Fruit fly (Drosophila melanogaster) whole organism, wandering third instar larva: ENCODE data around the gene Hsp27.
A peak's percentile ranks its signal among the peaks of the same experiment; 100 is the strongest.

Experiments
- Abd-B ChIP-seq: fragments of >200 bp; optimal IDR thresholded peaks from 2 replicates; lab custom pipeline; 2017; ENCODE audit warnings: missing biosample characterization, missing genetic modification characterization
- CG32264 ChIP-seq: fragments of 200-800 bp; sonication (Bioruptor generic); optimal IDR thresholded peaks from 2 replicates; lab custom pipeline; 2016; ENCODE audit warnings: missing biosample characterization, missing genetic modification characterization
- CG9705 ChIP-seq: fragments of 200-800 bp; sonication (Bioruptor generic); optimal IDR thresholded peaks from 2 replicates; lab custom pipeline; 2018; ENCODE audit warnings: missing biosample characterization, mild to moderate bottlenecking, missing genetic modification characterization
- CrebA ChIP-seq: fragments of 200-800 bp; sonication (Bioruptor generic); optimal IDR thresholded peaks from 2 replicates; lab custom pipeline; 2016; ENCODE audit warnings: missing biosample characterization, mild to moderate bottlenecking, missing genetic modification characterization, borderline replicate concordance
- Dfd ChIP-seq: fragments of >200 bp; optimal IDR thresholded peaks from 2 replicates; lab custom pipeline; 2017; ENCODE audit warnings: missing biosample characterization, missing genetic modification characterization
- Dif ChIP-seq: fragments of 200-275, 200-300 bp; sonication (Bioruptor generic); optimal IDR thresholded peaks from 2 replicates; lab custom pipeline; 2018; ENCODE audit warnings: missing biosample characterization, missing genetic modification characterization; ENCODE audit not compliant: partially characterized antibody
- GATAd ChIP-seq: sonication (Bioruptor generic); optimal IDR thresholded peaks from 2 replicates; lab custom pipeline; 2016; ENCODE audit warnings: missing biosample characterization, missing genetic modification characterization
- HLH106 ChIP-seq: fragments of 200-800 bp; optimal IDR thresholded peaks from 3 replicates; lab custom pipeline; 2019; ENCODE audit warnings: missing biosample characterization, mild to moderate bottlenecking, missing genetic modification characterization, moderate library complexity
- Hr78 ChIP-seq: fragments of >200 bp; optimal IDR thresholded peaks from 2 replicates; lab custom pipeline; 2017; ENCODE audit warnings: missing biosample characterization, missing genetic modification characterization
- Hr83 ChIP-seq: fragments of 200-300 bp; sonication (Bioruptor generic); optimal IDR thresholded peaks from 2 replicates; lab custom pipeline; 2016; ENCODE audit warnings: missing biosample characterization, mild to moderate bottlenecking, missing genetic modification characterization, moderate library complexity; ENCODE audit not compliant: poor library complexity, severe bottlenecking
- Jra ChIP-seq: sonication (Bioruptor generic); optimal IDR thresholded peaks from 2 replicates; lab custom pipeline; 2016; ENCODE audit warnings: missing biosample characterization, missing genetic modification characterization
- Mio ChIP-seq: sonication (Bioruptor generic); optimal IDR thresholded peaks from 2 replicates; lab custom pipeline; 2016; ENCODE audit warnings: missing biosample characterization, missing genetic modification characterization
- Myc ChIP-seq: fragments of >200 bp; optimal IDR thresholded peaks from 2 replicates; lab custom pipeline; 2017
- OdsH ChIP-seq: fragments of 200-800 bp; sonication (Bioruptor generic); optimal IDR thresholded peaks from 2 replicates; lab custom pipeline; 2016; ENCODE audit warnings: missing biosample characterization, mild to moderate bottlenecking, missing genetic modification characterization
- Rel ChIP-seq, 2 experiments: fragments of 200-800 bp; sonication (Bioruptor generic) in 1 of 2; optimal IDR thresholded peaks; 2 replicates in 1 of 2; 3 replicates in 1 of 2; lab custom pipeline; 2016 to 2019; ENCODE audit warnings: mild to moderate bottlenecking in 2 of 2, missing biosample characterization in 2 of 2, missing genetic modification characterization in 2 of 2, moderate library complexity in 1 of 2
- Sp1 ChIP-seq: fragments of 200-800 bp; sonication (Bioruptor generic); optimal IDR thresholded peaks from 3 replicates; lab custom pipeline; 2019; ENCODE audit warnings: missing biosample characterization, mild to moderate bottlenecking, missing genetic modification characterization, moderate library complexity
- Vsx2 ChIP-seq: fragments of 200-300, 225-300 bp; sonication (Bioruptor generic); optimal IDR thresholded peaks from 2 replicates; lab custom pipeline; 2018; ENCODE audit warnings: missing biosample characterization, missing genetic modification characterization; ENCODE audit not compliant: partially characterized antibody
- br ChIP-seq: fragments of 200-800 bp; sonication (Bioruptor generic); optimal IDR thresholded peaks from 2 replicates; lab custom pipeline; 2016; ENCODE audit warnings: missing biosample characterization, missing genetic modification characterization
- brk ChIP-seq: fragments of 200-800 bp; sonication (Bioruptor generic); optimal IDR thresholded peaks from 2 replicates; lab custom pipeline; 2016; ENCODE audit warnings: missing biosample characterization, mild to moderate bottlenecking, missing genetic modification characterization
- dl ChIP-seq, 2 experiments: fragments of 175-275, 200-275 bp in 1 of 2; fragments of 200-275 bp in 1 of 2; sonication (Bioruptor generic); optimal IDR thresholded peaks; lab custom pipeline; 2018; ENCODE audit warnings: mild to moderate bottlenecking in 2 of 2, missing biosample characterization in 2 of 2, missing genetic modification characterization in 2 of 2, moderate library complexity in 2 of 2; ENCODE audit not compliant: partially characterized antibody in 2 of 2, insufficient read depth in 1 of 2
- dmrt93B ChIP-seq: fragments of 200-800 bp; sonication (Bioruptor generic); optimal IDR thresholded peaks from 2 replicates; lab custom pipeline; 2018; ENCODE audit warnings: missing biosample characterization, mild to moderate bottlenecking, missing genetic modification characterization
- dsf ChIP-seq: sonication (Bioruptor generic); optimal IDR thresholded peaks from 2 replicates; lab custom pipeline; 2016; ENCODE audit warnings: missing biosample characterization, missing genetic modification characterization, borderline replicate concordance
- ey ChIP-seq: fragments of 200-800 bp; sonication (Bioruptor generic); optimal IDR thresholded peaks from 2 replicates; lab custom pipeline; 2016; ENCODE audit warnings: missing biosample characterization, missing genetic modification characterization
- foxo ChIP-seq, 2 experiments: fragments of 200-800 bp; sonication (Bioruptor generic); optimal IDR thresholded peaks; 2 replicates in 1 of 2; 3 replicates in 1 of 2; lab custom pipeline; 2016 to 2017; ENCODE audit warnings: missing biosample characterization in 2 of 2, missing genetic modification characterization in 2 of 2
- fru ChIP-seq: fragments of 200-800 bp; sonication (Bioruptor generic); optimal IDR thresholded peaks from 3 replicates; lab custom pipeline; 2016; ENCODE audit warnings: missing biosample characterization, mild to moderate bottlenecking, missing genetic modification characterization
- h ChIP-seq: fragments of 200-800 bp; sonication (Bioruptor generic); optimal IDR thresholded peaks from 3 replicates; lab custom pipeline; 2016; ENCODE audit warnings: missing biosample characterization, mild to moderate bottlenecking, missing genetic modification characterization
- jim ChIP-seq: fragments of 175-275, 200-325 bp; sonication (Bioruptor generic); optimal IDR thresholded peaks from 2 replicates; lab custom pipeline; 2016; ENCODE audit warnings: missing biosample characterization, mild to moderate bottlenecking, missing genetic modification characterization
- lola ChIP-seq: fragments of >200 bp; optimal IDR thresholded peaks from 2 replicates; lab custom pipeline; 2017; ENCODE audit warnings: missing biosample characterization, missing genetic modification characterization
- pan ChIP-seq: fragments of >200 bp; optimal IDR thresholded peaks from 2 replicates; lab custom pipeline; 2017
- psq ChIP-seq: fragments of 200-800 bp; sonication (Bioruptor generic); optimal IDR thresholded peaks from 3 replicates; lab custom pipeline; 2017; ENCODE audit warnings: missing biosample characterization, mild to moderate bottlenecking, missing genetic modification characterization, moderate library complexity
- rgr ChIP-seq: fragments of 200-800 bp; sonication (Bioruptor generic); optimal IDR thresholded peaks from 3 replicates; lab custom pipeline; 2016; ENCODE audit warnings: missing biosample characterization, mild to moderate bottlenecking, missing genetic modification characterization
- sage ChIP-seq: fragments of 200-800 bp; sonication (Bioruptor generic); optimal IDR thresholded peaks from 2 replicates; lab custom pipeline; 2016; ENCODE audit warnings: missing biosample characterization, mild to moderate bottlenecking, missing genetic modification characterization
- sv ChIP-seq: fragments of 200-800 bp; sonication (Bioruptor generic); optimal IDR thresholded peaks from 3 replicates; lab custom pipeline; 2016; ENCODE audit warnings: missing biosample characterization, missing genetic modification characterization
- tai ChIP-seq: sonication (Bioruptor generic); optimal IDR thresholded peaks from 2 replicates; lab custom pipeline; 2016; ENCODE audit warnings: missing biosample characterization, missing genetic modification characterization
- woc ChIP-seq: sonication (Bioruptor generic); optimal IDR thresholded peaks from 2 replicates; lab custom pipeline; 2016; ENCODE audit warnings: missing biosample characterization, mild to moderate bottlenecking, missing genetic modification characterization

The Hsp27 gene

dm6 chr3L:9423757-9424527 lies 40.1 kb downstream of the Hsp27 start:
- TF ChIP-seq sv (GFP tag; lab: Kevin White, UChicago) = no peak
- no peak for TF ChIP-seq HLH106 (tag; lab: Kevin White, UChicago)
- no peak for TF ChIP-seq br (GFP tag; lab: Kevin White, UChicago)
- no peak for TF ChIP-seq Rel (GFP tag; optimal IDR thresholded peaks at IDR 0.05; lab: Kevin White, UChicago)
- peak; percentile 76 for TF ChIP-seq Rel (tag; optimal IDR thresholded peaks at IDR 0.05; lab: Kevin White, UChicago)
- no peak for TF ChIP-seq Hr78 (GFP tag; lab: Kevin White, UChicago)
- TF ChIP-seq tai (GFP tag; lab: Kevin White, UChicago) = no peak

dm6 chr3L:9424528-9424911 lies 40.7 kb downstream of the Hsp27 start:
- TF ChIP-seq tai (GFP tag; lab: Kevin White, UChicago) (no peak), Rel (GFP tag; optimal IDR thresholded peaks at IDR 0.05; lab: Kevin White, UChicago) (no peak), Rel (tag; optimal IDR thresholded peaks at IDR 0.05; lab: Kevin White, UChicago) (no peak), Jra (GFP tag; lab: Kevin White, UChicago) (no peak), GATAd (no peak), brk (GFP tag; lab: Kevin White, UChicago) (peak; percentile 62), sage (peak; percentile 8), Sp1 (GFP tag; lab: Kevin White, UChicago) (peak; percentile 4), Myc (lab: Kevin White, UChicago) (no peak), foxo (GFP tag; optimal IDR thresholded peaks at IDR 0.05; lab: Kevin White, UChicago) (peak in 1 of 2 experiments; percentile 14), CG32264 (no peak), OdsH (GFP tag; lab: Kevin White, UChicago) (peak; percentile 8)

dm6 chr3L:9425838-9426237 lies 42.0 kb downstream of the Hsp27 start:
- TF ChIP-seq OdsH (GFP tag; lab: Kevin White, UChicago) (no peak), Rel (GFP tag; optimal IDR thresholded peaks at IDR 0.05; lab: Kevin White, UChicago) (no peak), Rel (tag; optimal IDR thresholded peaks at IDR 0.05; lab: Kevin White, UChicago) (no peak), br (GFP tag; lab: Kevin White, UChicago) (no peak), CG9705 (GFP tag; lab: Kevin White, UChicago) (no peak), pan (lab: Kevin White, UChicago) (no peak), Myc (lab: Kevin White, UChicago) (no peak), rgr (GFP tag; lab: Kevin White, UChicago) (no peak), Abd-B (GFP tag; lab: Kevin White, UChicago) (no peak), fru (GFP tag; lab: Kevin White, UChicago) (no peak), jim (GFP tag; lab: Kevin White, UChicago) (no peak), Dfd (GFP tag; lab: Kevin White, UChicago) (no peak), Sp1 (GFP tag; lab: Kevin White, UChicago) (no peak), brk (GFP tag; lab: Kevin White, UChicago) (no peak), Hr83 (no peak), dsf (no peak), dmrt93B (GFP tag; lab: Kevin White, UChicago) (no peak), psq (GFP tag; lab: Kevin White, UChicago) (no peak), GATAd (no peak), CrebA (no peak)

- peak; percentile 99 for TF ChIP-seq OdsH (GFP tag; lab: Kevin White, UChicago)
- TF ChIP-seq Hr83 = peak; percentile 98
- peak; percentile 93 for TF ChIP-seq brk (GFP tag; lab: Kevin White, UChicago)
- TF ChIP-seq h (GFP tag; lab: Kevin White, UChicago) = peak; percentile 99
- TF ChIP-seq HLH106 (tag; lab: Kevin White, UChicago) = peak; percentile 99
- no peak for TF ChIP-seq Dif
- peak; percentile 97 for TF ChIP-seq psq (GFP tag; lab: Kevin White, UChicago)
- peak; percentile 97 for TF ChIP-seq GATAd
- TF ChIP-seq jim (GFP tag; lab: Kevin White, UChicago) = peak; percentile 94
- peak; percentile 99 for TF ChIP-seq CG9705 (GFP tag; lab: Kevin White, UChicago)
- peak; percentile 100 for TF ChIP-seq dmrt93B (GFP tag; lab: Kevin White, UChicago)
- peak; percentile 91 for TF ChIP-seq sage
- peak; percentile 99 for TF ChIP-seq woc (GFP tag; lab: Kevin White, UChicago)
- peak; percentile 98 for TF ChIP-seq Jra (GFP tag; lab: Kevin White, UChicago)
- TF ChIP-seq lola = no peak
- TF ChIP-seq Vsx2 (GFP tag; lab: Kevin White, UChicago) = no peak
- peak; percentile 99 for TF ChIP-seq rgr (GFP tag; lab: Kevin White, UChicago)
- peak; percentile 99 for TF ChIP-seq ey
- TF ChIP-seq CrebA = no peak
- peak; percentile 50 for TF ChIP-seq Rel (GFP tag; optimal IDR thresholded peaks at IDR 0.05; lab: Kevin White, UChicago)
- peak; percentile 91 for TF ChIP-seq Rel (tag; optimal IDR thresholded peaks at IDR 0.05; lab: Kevin White, UChicago)
- TF ChIP-seq fru (GFP tag; lab: Kevin White, UChicago) = peak; percentile 99
- peak; percentile 97 for TF ChIP-seq CG32264
- peak; percentile 97 for TF ChIP-seq Dfd (GFP tag; lab: Kevin White, UChicago)
- peak; percentile 94 for TF ChIP-seq Mio (GFP tag; lab: Kevin White, UChicago)
- TF ChIP-seq pan (lab: Kevin White, UChicago) = no peak
- TF ChIP-seq tai (GFP tag; lab: Kevin White, UChicago) = peak; percentile 99
- TF ChIP-seq Myc (lab: Kevin White, UChicago) = peak; percentile 20
- TF ChIP-seq br (GFP tag; lab: Kevin White, UChicago) = peak; percentile 99
- no peak for TF ChIP-seq Abd-B (GFP tag; lab: Kevin White, UChicago)
- TF ChIP-seq dl (GFP tag; optimal IDR thresholded peaks at IDR 0.05; lab: Kevin White, UChicago; ENCODE audit: insufficient read depth in 1 of 2, partially characterized antibody in 2 of 2) = no peak
- TF ChIP-seq dsf = peak; percentile 97
Measured at dm6 chr3L:9426656-9427294, 42.9 kb downstream of the Hsp27 start, which contains the start of the genes Atat and Shc. Gene Atat, minus strand, starts transcription at chr3L:9426758. Gene Shc, plus strand, starts transcription at chr3L:9427010.
